Fruit fly (Drosophila melanogaster) whole organism, embryonic: ENCODE data around the gene CG4757.

Experiments
- B-H2 ChIP-seq: fragments of 200-800 bp; sonication (Bioruptor generic); optimal IDR thresholded peaks from 2 replicates; lab custom pipeline; 2018; ENCODE audit warnings: missing biosample characterization, mild to moderate bottlenecking, missing genetic modification characterization
- CG10959 ChIP-seq: fragments of 200-800 bp; sonication (Bioruptor generic); IDR thresholded peaks from 2 replicates; pipeline ENCODE4 v1.3.6; 2022; ENCODE audit warnings: missing biosample characterization, missing genetic modification characterization
- CG11560 ChIP-seq: fragments of 200-800 bp; sonication (Bioruptor generic); IDR thresholded peaks from 3 replicates; pipeline ENCODE4 v1.3.6; 2022; ENCODE audit warnings: missing biosample characterization, missing genetic modification characterization
- CG12219 ChIP-seq: fragments of 200-800 bp; sonication (Bioruptor generic); optimal IDR thresholded peaks from 3 replicates; lab custom pipeline; 2018; ENCODE audit warnings: missing biosample characterization, mild to moderate bottlenecking, missing genetic modification characterization
- CG12744 ChIP-seq: fragments of 200-800 bp; sonication (Bioruptor generic); optimal IDR thresholded peaks from 2 replicates; lab custom pipeline; 2016; ENCODE audit warnings: missing biosample characterization, missing genetic modification characterization
- CG1602 ChIP-seq: fragments of 200-800 bp; sonication (Bioruptor generic); optimal IDR thresholded peaks from 3 replicates; lab custom pipeline; 2016; ENCODE audit warnings: missing biosample characterization, missing genetic modification characterization
- CG1832 ChIP-seq: fragments of 200-800 bp; sonication (Bioruptor generic); optimal IDR thresholded peaks from 2 replicates; lab custom pipeline; 2017; ENCODE audit warnings: missing biosample characterization, mild to moderate bottlenecking, missing genetic modification characterization, inconsistent platforms
- CG2202 ChIP-seq: fragments of 200-800 bp; sonication (Bioruptor generic); optimal IDR thresholded peaks from 2 replicates; lab custom pipeline; 2018; ENCODE audit warnings: missing biosample characterization, mild to moderate bottlenecking, missing genetic modification characterization
- CG3065 ChIP-seq: fragments of 200-800 bp; sonication (Bioruptor generic); optimal IDR thresholded peaks from 2 replicates; lab custom pipeline; 2016; ENCODE audit warnings: missing biosample characterization, missing genetic modification characterization
- Camta ChIP-seq: fragments of 200-800 bp; sonication (Bioruptor generic); optimal IDR thresholded peaks from 2 replicates; lab custom pipeline; 2016; ENCODE audit warnings: missing biosample characterization, missing genetic modification characterization
- Chrac-16 ChIP-seq: fragments of 200-800 bp; sonication (Bioruptor generic); optimal IDR thresholded peaks from 3 replicates; lab custom pipeline; 2016; ENCODE audit warnings: missing biosample characterization, missing genetic modification characterization
- D19B ChIP-seq: fragments of 200-800 bp; sonication (Bioruptor generic); optimal IDR thresholded peaks from 2 replicates; lab custom pipeline; 2017; ENCODE audit warnings: missing biosample characterization, mild to moderate bottlenecking, missing genetic modification characterization
- Dbx ChIP-seq: fragments of 200-800 bp; sonication (Bioruptor generic); IDR thresholded peaks from 3 replicates; pipeline ENCODE4 v1.3.6; 2022; ENCODE audit warnings: missing biosample characterization, missing genetic modification characterization
- Doc3 ChIP-seq: fragments of 200-800 bp; sonication (Bioruptor generic); IDR thresholded peaks from 3 replicates; pipeline ENCODE4 v1.3.6; 2022; ENCODE audit warnings: missing biosample characterization, missing genetic modification characterization; ENCODE audit not compliant: partially characterized antibody
- Dref ChIP-seq: fragments of 200-800 bp; sonication (Bioruptor generic); IDR thresholded peaks from 2 replicates; pipeline ENCODE4 v1.3.6; 2022; ENCODE audit warnings: missing biosample characterization, missing genetic modification characterization
- Ets97D ChIP-seq: fragments of 200-800 bp; sonication (Bioruptor generic); optimal IDR thresholded peaks from 3 replicates; lab custom pipeline; 2016; ENCODE audit warnings: missing biosample characterization, missing genetic modification characterization
- H2.0 ChIP-seq: fragments of 200-800 bp; sonication (Bioruptor generic); IDR thresholded peaks from 2 replicates; pipeline ENCODE4 v1.3.6; 2022; ENCODE audit warnings: missing biosample characterization, missing genetic modification characterization
- Lpt ChIP-seq: fragments of >200 bp; optimal IDR thresholded peaks from 2 replicates; lab custom pipeline; 2018; ENCODE audit warnings: missing biosample characterization, missing genetic modification characterization
- Mes4 ChIP-seq: fragments of 200-800 bp; sonication (Bioruptor generic); optimal IDR thresholded peaks from 2 replicates; lab custom pipeline; 2016; ENCODE audit warnings: missing biosample characterization, missing genetic modification characterization
- Mrtf ChIP-seq: fragments of 200-800 bp; sonication (Bioruptor generic); IDR thresholded peaks from 3 replicates; pipeline ENCODE4 v1.3.6; 2022; ENCODE audit warnings: missing biosample characterization, missing genetic modification characterization
- NFAT ChIP-seq: fragments of 200-800 bp; sonication (Bioruptor generic); IDR thresholded peaks from 2 replicates; pipeline ENCODE4 v1.3.6; 2022; ENCODE audit warnings: missing biosample characterization, missing genetic modification characterization
- Rfx ChIP-seq: fragments of 200-800 bp; sonication (Bioruptor generic); IDR thresholded peaks from 2 replicates; pipeline ENCODE4 v1.3.6; 2022; ENCODE audit warnings: missing biosample characterization, missing genetic modification characterization
- Six4 ChIP-seq: fragments of 200-800 bp; sonication (Bioruptor generic); optimal IDR thresholded peaks from 2 replicates; lab custom pipeline; 2016; ENCODE audit warnings: missing biosample characterization, missing genetic modification characterization
- TFAM ChIP-seq: fragments of 200-800 bp; sonication (Bioruptor generic); optimal IDR thresholded peaks from 2 replicates; lab custom pipeline; 2017; ENCODE audit warnings: missing biosample characterization, missing genetic modification characterization, inconsistent platforms
- aop ChIP-seq: fragments of 200-800 bp; sonication (Bioruptor generic); IDR thresholded peaks from 2 replicates; pipeline ENCODE4 v1.3.6; 2022; ENCODE audit warnings: missing biosample characterization, missing genetic modification characterization
- ato ChIP-seq: fragments of 200-800 bp; sonication (Bioruptor generic); IDR thresholded peaks from 2 replicates; pipeline ENCODE4 v1.3.6; 2022; ENCODE audit warnings: missing biosample characterization, missing genetic modification characterization; ENCODE audit not compliant: partially characterized antibody
- bbx ChIP-seq: fragments of 200-800 bp; sonication (Bioruptor generic); IDR thresholded peaks from 2 replicates; pipeline ENCODE4 v1.3.6; 2022; ENCODE audit warnings: missing biosample characterization, missing genetic modification characterization; ENCODE audit not compliant: partially characterized antibody
- br ChIP-seq: fragments of >200 bp; optimal IDR thresholded peaks from 2 replicates; lab custom pipeline; 2017
- bsh ChIP-seq, 2 experiments: fragments of 200-800 bp; sonication (Bioruptor generic); optimal IDR thresholded peaks; 2 replicates each; lab custom pipeline; 2017 to 2018; ENCODE audit warnings: mild to moderate bottlenecking in 2 of 2, missing biosample characterization in 2 of 2, missing genetic modification characterization in 2 of 2, moderate library complexity in 1 of 2
- chm ChIP-seq: fragments of 200-800 bp; sonication (Bioruptor generic); IDR thresholded peaks from 2 replicates; pipeline ENCODE4 v1.3.6; 2022; ENCODE audit warnings: missing biosample characterization, missing genetic modification characterization
- danr ChIP-seq: fragments of 200-800 bp; sonication (Bioruptor generic); IDR thresholded peaks from 2 replicates; pipeline ENCODE4 v1.3.6; 2022; ENCODE audit warnings: missing biosample characterization, missing genetic modification characterization
- fru ChIP-seq: fragments of >200 bp; optimal IDR thresholded peaks from 2 replicates; lab custom pipeline; 2017
- gsb ChIP-seq: fragments of 200-800 bp; sonication (Bioruptor generic); IDR thresholded peaks from 2 replicates; pipeline ENCODE4 v1.3.6; 2022; ENCODE audit warnings: missing biosample characterization, missing genetic modification characterization
- ham ChIP-seq: fragments of 200-800 bp; sonication (Bioruptor generic); IDR thresholded peaks from 2 replicates; pipeline ENCODE4 v1.3.6; 2022; ENCODE audit warnings: missing biosample characterization, missing genetic modification characterization
- ken ChIP-seq: fragments of 200-800 bp; sonication (Bioruptor generic); IDR thresholded peaks from 3 replicates; pipeline ENCODE4 v1.3.6; 2022; ENCODE audit warnings: missing biosample characterization, missing genetic modification characterization
- lab ChIP-seq: fragments of 200-800 bp; sonication (Bioruptor generic); optimal IDR thresholded peaks from 3 replicates; lab custom pipeline; 2017; ENCODE audit warnings: missing biosample characterization, missing genetic modification characterization, mild to moderate bottlenecking, moderate library complexity, missing genetic modification reagents
- luna ChIP-seq: fragments of 200-800 bp; sonication (Bioruptor generic); optimal IDR thresholded peaks from 2 replicates; lab custom pipeline; 2016; ENCODE audit warnings: missing biosample characterization, missing genetic modification characterization
- mld ChIP-seq: fragments of 200-800 bp; sonication (Bioruptor generic); IDR thresholded peaks from 3 replicates; pipeline ENCODE4 v1.3.6; 2022; ENCODE audit warnings: missing biosample characterization, missing genetic modification characterization; ENCODE audit not compliant: partially characterized antibody
- otp ChIP-seq: fragments of 200-800 bp; sonication (Bioruptor generic); IDR thresholded peaks from 3 replicates; pipeline ENCODE4, ENCODE4 v1.3.6; 2022; ENCODE audit warnings: missing biosample characterization, missing genetic modification characterization
- pnt ChIP-seq: fragments of 200-800 bp; sonication (Bioruptor generic); optimal IDR thresholded peaks from 3 replicates; lab custom pipeline; 2016; ENCODE audit warnings: missing biosample characterization, missing genetic modification characterization
- pzg ChIP-seq: fragments of 200-800 bp; sonication (Bioruptor generic); optimal IDR thresholded peaks from 3 replicates; lab custom pipeline; 2018; ENCODE audit warnings: missing biosample characterization, mild to moderate bottlenecking, missing genetic modification characterization, moderate library complexity
- sens ChIP-seq: fragments of 200-800 bp; sonication (Bioruptor generic); peaks from one replicate; lab custom pipeline; 2016; ENCODE audit warnings: missing biosample characterization, missing genetic modification characterization
- sima ChIP-seq: fragments of 200-800 bp; sonication (Bioruptor generic); optimal IDR thresholded peaks from 2 replicates; lab custom pipeline; 2016; ENCODE audit warnings: missing biosample characterization, missing genetic modification characterization
- tin ChIP-seq: fragments of 200-800 bp; sonication (Bioruptor generic); optimal IDR thresholded peaks from 3 replicates; lab custom pipeline; 2016; ENCODE audit warnings: missing biosample characterization, missing genetic modification characterization
- tio ChIP-seq: fragments of 200-800 bp; sonication (Bioruptor generic); optimal IDR thresholded peaks from 2 replicates; lab custom pipeline; 2017; ENCODE audit warnings: missing biosample characterization, missing genetic modification characterization, inconsistent platforms
- toy ChIP-seq: fragments of 200-800 bp; sonication (Bioruptor generic); IDR thresholded peaks from 2 replicates; pipeline ENCODE4 v1.3.6; 2022; ENCODE audit warnings: missing biosample characterization, missing genetic modification characterization
- tup ChIP-seq: fragments of 200-800 bp; sonication (Bioruptor generic); optimal IDR thresholded peaks from 2 replicates; lab custom pipeline; 2016; ENCODE audit warnings: missing biosample characterization, mild to moderate bottlenecking, missing genetic modification characterization, moderate library complexity
- twi ChIP-seq: fragments of 200-800 bp; optimal IDR thresholded peaks from 2 replicates; lab custom pipeline; 2019; ENCODE audit warnings: missing biosample characterization, mild to moderate bottlenecking, missing genetic modification characterization, moderate library complexity
- unpg ChIP-seq: fragments of 200-800 bp; sonication (Bioruptor generic); optimal IDR thresholded peaks from 3 replicates; lab custom pipeline; 2018; ENCODE audit warnings: missing biosample characterization, mild to moderate bottlenecking, missing genetic modification characterization, moderate library complexity
- usp ChIP-seq: fragments of >200 bp; optimal IDR thresholded peaks from 2 replicates; lab custom pipeline; 2017; ENCODE audit warnings: missing biosample characterization, missing genetic modification characterization
- zen ChIP-seq: fragments of 200-800 bp; sonication (Bioruptor generic); optimal IDR thresholded peaks from 3 replicates; lab custom pipeline; 2018; ENCODE audit warnings: missing biosample characterization, mild to moderate bottlenecking, missing genetic modification characterization, moderate library complexity

Gene CG4757

DNA sequence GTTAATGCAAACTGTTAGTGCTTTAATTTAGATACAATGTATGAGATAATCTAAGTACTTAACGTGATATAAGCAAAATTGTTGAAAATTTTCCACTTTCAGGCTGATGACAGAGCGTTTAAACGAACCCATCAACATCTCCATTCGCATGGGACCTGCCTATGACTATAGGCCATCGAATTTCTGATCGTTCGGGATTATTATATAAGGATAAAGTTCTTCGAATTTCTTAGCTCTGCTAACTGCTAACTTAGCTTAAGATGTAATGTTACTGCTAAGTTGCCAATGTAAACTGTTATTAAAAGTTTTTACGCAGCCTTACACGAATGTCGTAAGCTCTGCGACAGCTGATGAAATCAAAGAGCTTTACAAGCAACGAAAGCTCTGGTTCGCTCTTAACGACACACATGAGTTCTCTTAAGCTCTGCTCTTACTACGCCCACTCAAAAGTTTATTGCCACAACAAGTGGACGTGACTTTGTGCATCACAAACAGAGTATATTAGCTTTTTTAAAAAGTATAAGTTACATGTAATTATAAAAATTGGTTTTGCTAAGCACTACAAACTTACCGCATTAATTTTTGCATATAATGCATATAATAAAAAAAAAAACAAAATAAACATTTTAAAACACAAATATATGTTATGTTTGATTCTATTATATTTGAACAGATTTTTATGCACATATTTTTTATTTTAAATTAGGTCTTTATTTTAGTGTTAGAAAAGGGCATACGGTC lies 35.8 kb downstream of the CG4757 start (continued):
- peak; percentile 96 for TF ChIP-seq gsb (GFP tag; lab: Robert Waterston, UW)
- peak; percentile 96 for TF ChIP-seq H2.0 (GFP tag; lab: Robert Waterston, UW)
- TF ChIP-seq fru = no peak
- peak; percentile 96 for TF ChIP-seq zen
- peak; percentile 97 for TF ChIP-seq tin (GFP tag; lab: Kevin White, UChicago)
- TF ChIP-seq toy = peak; percentile 93
- TF ChIP-seq otp = peak; percentile 90
- no peak for TF ChIP-seq Doc3 (GFP tag; lab: Robert Waterston, UW)
- peak; percentile 92 for TF ChIP-seq CG3065 (GFP tag; lab: Kevin White, UChicago)
- no peak for TF ChIP-seq br (lab: Kevin White, UChicago)
- peak in 1 of 2 experiments; percentile 98 for TF ChIP-seq bsh (GFP tag; optimal IDR thresholded peaks at IDR 0.05; lab: Kevin White, UChicago)
- peak; percentile 98 for TF ChIP-seq unpg (GFP tag; lab: Kevin White, UChicago)
- TF ChIP-seq lab (GFP tag; lab: Kevin White, UChicago) = peak; percentile 99
- TF ChIP-seq danr (GFP tag; lab: Robert Waterston, UW) = peak; percentile 97
- peak; percentile 88 for TF ChIP-seq twi (tag; lab: Kevin White, UChicago)
- TF ChIP-seq sima = no peak
- peak; percentile 80 for TF ChIP-seq Mes4
- no peak for TF ChIP-seq Lpt (GFP tag; lab: Kevin White, UChicago)
- TF ChIP-seq aop (GFP tag; lab: Robert Waterston, UW) = no peak
- TF ChIP-seq chm (GFP tag; lab: Robert Waterston, UW) = peak; percentile 86
- TF ChIP-seq Ets97D (GFP tag; lab: Kevin White, UChicago) = peak; percentile 85
- no peak; the same call in 1 of the 2 replicates for TF ChIP-seq bbx (GFP tag; lab: Robert Waterston, UW)
- peak; percentile 93 for TF ChIP-seq B-H2 (GFP tag; lab: Kevin White, UChicago)
- peak; percentile 97 for TF ChIP-seq CG1602 (GFP tag; lab: Kevin White, UChicago)
- TF ChIP-seq ham (GFP tag; lab: Robert Waterston, UW) = peak; percentile 91
- TF ChIP-seq pzg (GFP tag; lab: Kevin White, UChicago) = peak; percentile 4
- TF ChIP-seq Rfx (GFP tag; lab: Robert Waterston, UW) = peak; percentile 98
- peak; percentile 63 for TF ChIP-seq CG12744 (GFP tag; lab: Kevin White, UChicago)
- peak; percentile 97 for TF ChIP-seq sens (GFP tag; lab: Kevin White, UChicago)
- TF ChIP-seq pnt (GFP tag; lab: Kevin White, UChicago) = peak; percentile 81
- peak; percentile 99 for TF ChIP-seq Dbx (GFP tag; lab: Robert Waterston, UW)
- TF ChIP-seq CG12219 (GFP tag; lab: Kevin White, UChicago) = peak; percentile 92
- TF ChIP-seq tup (GFP tag; lab: Kevin White, UChicago) = peak; percentile 69
- peak; percentile 93 for TF ChIP-seq CG11560 (tag; lab: Robert Waterston, UW)
- peak; percentile 95 for TF ChIP-seq NFAT
- peak; percentile 84 for TF ChIP-seq CG10959 (GFP tag; lab: Robert Waterston, UW)
- TF ChIP-seq ato (GFP tag; lab: Robert Waterston, UW) = no peak
- TF ChIP-seq luna = peak; percentile 52
- TF ChIP-seq ken (GFP tag; lab: Robert Waterston, UW) = peak; percentile 96
- peak; percentile 89 for TF ChIP-seq Camta (GFP tag; lab: Kevin White, UChicago)
- TF ChIP-seq Six4 = peak; percentile 98
- peak; percentile 96 for TF ChIP-seq tio (GFP tag; lab: Kevin White, UChicago)
- peak; percentile 92 for TF ChIP-seq CG2202 (tag; lab: Kevin White, UChicago)
- TF ChIP-seq D19B (GFP tag; lab: Kevin White, UChicago) = peak; percentile 96
- TF ChIP-seq usp (GFP tag; lab: Kevin White, UChicago) = no peak
- peak; percentile 92 for TF ChIP-seq Chrac-16
- peak; percentile 98 for TF ChIP-seq Mrtf (GFP tag; lab: Robert Waterston, UW)
- TF ChIP-seq TFAM (GFP tag; lab: Kevin White, UChicago) = peak; percentile 69
- TF ChIP-seq Dref (GFP tag; lab: Robert Waterston, UW) = peak; percentile 44
- TF ChIP-seq mld (GFP tag; lab: Robert Waterston, UW) = no peak
- no peak for TF ChIP-seq CG1832 (GFP tag; lab: Kevin White, UChicago)
